Worm (Caenorhabditis elegans): ENCODE measurements around the gene cash-1.

cash-1 gene

DNA sequence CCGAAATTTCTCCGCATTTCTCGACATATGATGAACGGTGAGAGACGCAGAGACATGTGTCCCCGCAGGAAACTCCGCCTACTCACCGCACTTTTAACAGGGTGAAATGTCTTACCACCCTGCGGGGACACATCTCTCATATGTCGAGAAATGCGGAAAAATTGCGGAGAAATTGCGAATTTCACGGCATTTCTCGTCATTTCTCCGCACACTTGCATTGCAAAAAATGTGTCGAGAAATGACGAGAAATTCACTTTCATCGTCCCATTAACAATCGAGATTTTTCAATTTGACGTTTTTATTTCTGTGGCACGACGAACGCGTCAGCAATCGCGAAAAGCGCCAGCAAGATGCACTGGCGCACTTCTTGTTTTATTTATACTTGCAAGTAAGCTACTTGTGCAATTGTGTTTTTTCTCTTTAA lies 20.1 kb upstream of the cash-1 start, which contains the start of gene K07C5.13 (continued):
- TF ChIP-seq dmd-9 (GFP tag; IDR thresholded peaks at IDR 0.05) (peak; percentile 94), T26A8.4 (GFP tag; IDR thresholded peaks at IDR 0.05) (peak; percentile 95), dmd-6 (GFP tag; IDR thresholded peaks at IDR 0.05) (peak; percentile 93), nhr-6 (tag; optimal IDR thresholded peaks at IDR 0.05) (peak; percentile 0), zfp-3 (GFP tag; conservative IDR thresholded peaks at IDR 0.05) (peak; percentile 93), mes-2 (tag; optimal IDR thresholded peaks at IDR 0.05; ENCODE audit: poor library complexity, severe bottlenecking) (peak; percentile 78), F10B5.3 (tag; optimal IDR thresholded peaks at IDR 0.05) (peak; percentile 55), mep-1 (tag; optimal IDR thresholded peaks at IDR 0.05) (peak; percentile 32), lsy-2 (tag; optimal IDR thresholded peaks at IDR 0.05) (peak in 1 of 2 experiments; percentile 21), F49E8.2 (tag; optimal IDR thresholded peaks at IDR 0.05; ENCODE audit: borderline replicate concordance) (peak; percentile 78), lin-38 (GFP tag; IDR thresholded peaks at IDR 0.05) (peak; percentile 92), Y48G9A.11 (GFP tag; IDR thresholded peaks at IDR 0.05) (peak; percentile 89), T20F7.1 (GFP tag; optimal IDR thresholded peaks at IDR 0.05) (peak; percentile 65), tra-1 (GFP tag; IDR thresholded peaks at IDR 0.05) (peak; percentile 94), rbr-2 (tag; optimal IDR thresholded peaks at IDR 0.05) (peak; percentile 80), nhr-48 (tag; optimal IDR thresholded peaks at IDR 0.05) (peak; percentile 95), set-16 (GFP tag; IDR thresholded peaks at IDR 0.05) (peak; percentile 63), D1046.2 (GFP tag; IDR thresholded peaks at IDR 0.05) (peak; percentile 89), lim-7 (GFP tag; IDR thresholded peaks at IDR 0.05) (0 out of 2 replicates have a peak, but pooled peaks have one; percentile 46), nhr-42 (GFP tag; IDR thresholded peaks at IDR 0.05) (peak; percentile 92), zip-11 (GFP tag; IDR thresholded peaks at IDR 0.05) (0 out of 2 replicates have a peak, but pooled peaks have one; percentile 23)

DNA sequence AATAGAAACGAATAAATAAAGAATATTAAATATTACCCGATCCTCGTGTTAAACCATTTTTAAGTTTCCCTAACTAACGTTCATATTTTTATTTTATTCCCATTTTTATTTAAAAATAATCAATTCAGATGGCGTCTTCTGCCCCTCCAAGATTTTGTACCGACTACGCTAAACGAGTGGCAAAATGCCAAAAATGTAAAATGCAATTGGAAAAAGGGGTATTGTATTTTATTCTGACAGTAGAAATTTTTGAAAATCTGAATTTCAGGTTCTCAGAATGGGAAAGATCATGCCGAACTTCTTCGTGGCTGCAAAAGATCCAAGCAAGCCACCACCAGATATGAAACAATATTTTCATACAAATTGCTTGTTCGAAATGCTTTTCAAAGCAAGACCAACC lies 19.2 kb upstream of the cash-1 start, which contains the start of gene K07C5.3:
Gene K07C5.3, plus strand, starts transcription at position 129 of the 400 bp plus-strand sequence.
- no peak for TF ChIP-seq aha-1 (tag)
- TF ChIP-seq lin-38 (GFP tag; IDR thresholded peaks at IDR 0.05) = peak; percentile 27; the same call in 1 of the 2 replicates
- no peak for TF ChIP-seq pha-4 (GFP tag; IDR thresholded peaks at IDR 0.05)
- TF ChIP-seq pha-4 (tag; optimal IDR thresholded peaks at IDR 0.05) = no peak
- no peak for TF ChIP-seq ZK337.2 (GFP tag; IDR thresholded peaks at IDR 0.05)
- no peak for TF ChIP-seq snpc-4 (tag; optimal IDR thresholded peaks at IDR 0.05)
- TF ChIP-seq mes-2 (tag; optimal IDR thresholded peaks at IDR 0.05; ENCODE audit: poor library complexity, severe bottlenecking) = no peak
- no peak for TF ChIP-seq arid-1 (GFP tag; conservative IDR thresholded peaks at IDR 0.05)
- TF ChIP-seq vab-7 (GFP tag; IDR thresholded peaks at IDR 0.05) = peak; percentile 12; the same call in 1 of the 2 replicates

DNA sequence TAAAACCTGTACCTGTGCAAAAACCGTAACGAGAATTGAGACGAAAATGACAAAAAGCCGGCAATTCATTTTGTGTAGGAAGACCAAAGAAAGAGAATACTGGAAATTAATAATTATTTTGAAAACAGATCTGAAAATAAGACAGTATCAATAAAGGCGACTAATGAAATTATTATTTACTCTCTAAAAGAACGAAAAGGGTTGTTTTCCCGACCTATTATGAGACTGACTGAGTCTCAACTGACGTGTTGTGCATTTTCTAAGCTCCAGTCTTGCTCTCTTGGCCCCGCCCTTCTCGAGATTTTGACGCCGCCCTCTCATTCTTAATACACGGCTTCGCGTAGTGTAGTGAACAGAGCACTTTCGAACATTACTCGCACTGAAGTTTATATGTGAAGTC lies 12.0 kb upstream of the cash-1 start, which contains the start of gene K07C5.9:
Gene K07C5.9, minus strand, starts transcription at position 101 of the 400 bp plus-strand sequence.
- TF ChIP-seq F26F4.8 (GFP tag; conservative IDR thresholded peaks at IDR 0.05) = no peak
- no peak for TF ChIP-seq nhr-48 (tag; optimal IDR thresholded peaks at IDR 0.05)
- no peak for TF ChIP-seq nhr-25 (tag; optimal IDR thresholded peaks at IDR 0.05; ENCODE audit: borderline replicate concordance, insufficient read depth)
- TF ChIP-seq D1046.2 (GFP tag; IDR thresholded peaks at IDR 0.05) = no peak
- TF ChIP-seq Y5F2A.4 (GFP tag; optimal IDR thresholded peaks at IDR 0.05) = no peak
- no peak for TF ChIP-seq fkh-10 (GFP tag; optimal IDR thresholded peaks at IDR 0.05)
- no peak for TF ChIP-seq aha-1 (tag)
- TF ChIP-seq lin-1 (GFP tag; IDR thresholded peaks at IDR 0.05) = no peak
- TF ChIP-seq unc-39 (tag; optimal IDR thresholded peaks at IDR 0.05) = no peak
- no peak for TF ChIP-seq set-16 (GFP tag; IDR thresholded peaks at IDR 0.05)
- TF ChIP-seq ctbp-1 (GFP tag; IDR thresholded peaks at IDR 0.05) = no peak
- TF ChIP-seq lim-7 (GFP tag; IDR thresholded peaks at IDR 0.05) = no peak
- TF ChIP-seq dpl-1 (GFP tag; optimal IDR thresholded peaks at IDR 0.05) = no peak
- TF ChIP-seq daf-16 (GFP tag; optimal IDR thresholded peaks at IDR 0.05) = no peak
- TF ChIP-seq daf-16 (tag; optimal IDR thresholded peaks at IDR 0.05) = peak; percentile 25
- TF ChIP-seq tra-1 (GFP tag; IDR thresholded peaks at IDR 0.05) = no peak
- peak; percentile 8 for TF ChIP-seq mes-2 (tag; optimal IDR thresholded peaks at IDR 0.05; ENCODE audit: poor library complexity, severe bottlenecking)
- TF ChIP-seq nhr-6 (tag; optimal IDR thresholded peaks at IDR 0.05) = no peak
- 0 out of 2 replicates have a peak, but pooled peaks have one; percentile 10 for TF ChIP-seq lin-38 (GFP tag; IDR thresholded peaks at IDR 0.05)
- no peak for TF ChIP-seq madf-9 (GFP tag; conservative IDR thresholded peaks at IDR 0.05)
- no peak for TF ChIP-seq nhr-41 (GFP tag; IDR thresholded peaks at IDR 0.05)
- TF ChIP-seq spr-1 (tag; optimal IDR thresholded peaks at IDR 0.05) = no peak
- no peak for TF ChIP-seq F37D6.2 (tag; optimal IDR thresholded peaks at IDR 0.05)
- no peak for TF ChIP-seq nhr-77 (tag; optimal IDR thresholded peaks at IDR 0.05)
